Fruit fly (Drosophila melanogaster) whole organism, embryonic: ENCODE data around the gene CG33267.

ENCODE experiments used
- BtbVII ChIP-seq: fragments of 200-800 bp; sonication (Bioruptor generic); optimal IDR thresholded peaks from 3 replicates; lab custom pipeline; 2017; ENCODE audit warnings: missing biosample characterization, mild to moderate bottlenecking, missing genetic modification characterization
- CG10209 ChIP-seq: fragments of 200-800 bp; sonication (Bioruptor generic); optimal IDR thresholded peaks from 3 replicates; lab custom pipeline; 2017; ENCODE audit warnings: missing biosample characterization, mild to moderate bottlenecking, missing genetic modification characterization, missing genetic modification reagents
- CG10959 ChIP-seq: fragments of 200-800 bp; sonication (Bioruptor generic); IDR thresholded peaks from 2 replicates; pipeline ENCODE4 v1.3.6; 2022; ENCODE audit warnings: missing biosample characterization, missing genetic modification characterization
- CG11093 ChIP-seq: fragments of 200-800 bp; sonication (Bioruptor generic); IDR thresholded peaks from 3 replicates; pipeline ENCODE4 v1.3.6; 2022; ENCODE audit warnings: missing biosample characterization, missing genetic modification characterization
- CG31224 ChIP-seq: fragments of 200-800 bp; sonication (Bioruptor generic); IDR thresholded peaks from 2 replicates; pipeline ENCODE4 v1.3.6; 2022; ENCODE audit warnings: missing biosample characterization, missing genetic modification characterization
- CG34376 ChIP-seq: fragments of 200-800 bp; sonication (Bioruptor generic); optimal IDR thresholded peaks from 2 replicates; lab custom pipeline; 2018; ENCODE audit warnings: missing biosample characterization, mild to moderate bottlenecking, missing genetic modification characterization
- CG42726 ChIP-seq: fragments of 200-800 bp; sonication (Bioruptor generic); IDR thresholded peaks from 2 replicates; pipeline ENCODE4 v1.3.6; 2022; ENCODE audit warnings: missing biosample characterization, missing genetic modification characterization; ENCODE audit not compliant: partially characterized antibody
- CG5180 ChIP-seq: fragments of 200-800 bp; sonication (Bioruptor generic); optimal IDR thresholded peaks from 3 replicates; lab custom pipeline; 2017; ENCODE audit warnings: missing biosample characterization, missing genetic modification characterization, mild to moderate bottlenecking, moderate library complexity, missing genetic modification reagents
- CG5245 ChIP-seq: fragments of 200-800 bp; sonication (Bioruptor generic); optimal IDR thresholded peaks from 3 replicates; lab custom pipeline; 2016; ENCODE audit warnings: missing biosample characterization, missing genetic modification characterization
- CG7839 ChIP-seq: fragments of 200-800 bp; sonication (Bioruptor generic); optimal IDR thresholded peaks from 3 replicates; lab custom pipeline; 2018; ENCODE audit warnings: missing biosample characterization, mild to moderate bottlenecking, missing genetic modification characterization, moderate library complexity
- CG7987 ChIP-seq: fragments of 200-800 bp; sonication (Bioruptor generic); optimal IDR thresholded peaks from 2 replicates; lab custom pipeline; 2018; ENCODE audit warnings: missing biosample characterization, mild to moderate bottlenecking, missing genetic modification characterization, moderate library complexity
- CG9609 ChIP-seq: fragments of 200-800 bp; sonication (Bioruptor generic); optimal IDR thresholded peaks from 3 replicates; lab custom pipeline; 2016; ENCODE audit warnings: missing biosample characterization, missing genetic modification characterization
- CG9876 ChIP-seq: fragments of 200-800 bp; sonication (Bioruptor generic); optimal IDR thresholded peaks from 2 replicates; lab custom pipeline; 2016; ENCODE audit warnings: missing biosample characterization, missing genetic modification characterization
- Dfd ChIP-seq, 2 experiments: fragments of >200 bp; optimal IDR thresholded peaks; 2 replicates each; lab custom pipeline; 2017; ENCODE audit warnings: missing biosample characterization in 2 of 2, missing genetic modification characterization in 2 of 2
- Dp ChIP-seq: fragments of 200-800 bp; sonication (Bioruptor generic); optimal IDR thresholded peaks from 2 replicates; lab custom pipeline; 2018; ENCODE audit warnings: missing biosample characterization, mild to moderate bottlenecking, missing genetic modification characterization, moderate library complexity
- E2f2 ChIP-seq: fragments of 200-800 bp; sonication (Bioruptor generic); IDR thresholded peaks from 2 replicates; pipeline ENCODE4 v1.3.6; 2022; ENCODE audit warnings: missing biosample characterization, missing genetic modification characterization
- GATAe ChIP-seq: fragments of 200-800 bp; sonication (Bioruptor generic); conservative IDR thresholded peaks from 2 replicates; pipeline ENCODE4 v1.3.6; 2022; ENCODE audit warnings: missing biosample characterization, missing genetic modification characterization
- HLH3B ChIP-seq: fragments of 200-800 bp; sonication (Bioruptor generic); IDR thresholded peaks from 2 replicates; pipeline ENCODE4 v1.3.6; 2022; ENCODE audit warnings: missing biosample characterization, missing genetic modification characterization
- HmgD ChIP-seq: fragments of 200-800 bp; sonication (Bioruptor generic); optimal IDR thresholded peaks from 3 replicates; lab custom pipeline; 2016; ENCODE audit warnings: missing biosample characterization, missing genetic modification characterization
- Hr51 ChIP-seq, 2 experiments: fragments of 200-800 bp; sonication (Bioruptor generic); optimal IDR thresholded peaks; 2 replicates in 1 of 2; 3 replicates in 1 of 2; lab custom pipeline; 2016 to 2018; ENCODE audit warnings: missing biosample characterization in 2 of 2, missing genetic modification characterization in 2 of 2, mild to moderate bottlenecking in 1 of 2, moderate library complexity in 1 of 2
- Hr78 ChIP-seq, 2 experiments: fragments of 200-800 bp in 1 of 2; fragments of >200 bp in 1 of 2; sonication (Bioruptor generic) in 1 of 2; optimal IDR thresholded peaks; 2 replicates each; lab custom pipeline; 2017 to 2019; ENCODE audit warnings: missing biosample characterization in 2 of 2, missing genetic modification characterization in 2 of 2, mild to moderate bottlenecking in 1 of 2, moderate library complexity in 1 of 2
- MBD-R2 ChIP-seq: fragments of 200-800 bp; sonication (Bioruptor generic); IDR thresholded peaks from 2 replicates; pipeline ENCODE4 v1.3.6; 2022; ENCODE audit warnings: missing biosample characterization, missing genetic modification characterization
- Mad ChIP-seq: fragments of 200-800 bp; sonication (Bioruptor generic); optimal IDR thresholded peaks from 2 replicates; lab custom pipeline; 2016; ENCODE audit warnings: missing biosample characterization, missing genetic modification characterization
- Meics ChIP-seq: fragments of 200-800 bp; sonication (Bioruptor generic); optimal IDR thresholded peaks from 2 replicates; lab custom pipeline; 2017; ENCODE audit warnings: missing biosample characterization, mild to moderate bottlenecking, missing genetic modification characterization
- NK7.1 ChIP-seq: fragments of 200-800 bp; sonication (Bioruptor generic); optimal IDR thresholded peaks from 3 replicates; lab custom pipeline; 2016; ENCODE audit warnings: missing biosample characterization, missing genetic modification characterization
- Sox100B ChIP-seq: fragments of 200-800 bp; sonication (Bioruptor generic); optimal IDR thresholded peaks from 3 replicates; lab custom pipeline; 2018; ENCODE audit warnings: missing biosample characterization, mild to moderate bottlenecking, missing genetic modification characterization
- Trl ChIP-seq, 3 experiments: fragments of >200 bp in 2 of 3; fragments of 200-800 bp in 1 of 3; sonication (Bioruptor generic) in 1 of 3; optimal IDR thresholded peaks; 2 replicates in 1 of 3; 3 replicates in 2 of 3; lab custom pipeline; 2016 to 2017; ENCODE audit warnings: missing biosample characterization in 1 of 3, missing genetic modification characterization in 1 of 3
- Vsx1 ChIP-seq: fragments of 200-800 bp; sonication (Bioruptor generic); optimal IDR thresholded peaks from 2 replicates; lab custom pipeline; 2017; ENCODE audit warnings: missing biosample characterization, mild to moderate bottlenecking, missing genetic modification characterization, missing genetic modification reagents
- Xrp1 ChIP-seq: fragments of 200-800 bp; sonication (Bioruptor generic); IDR thresholded peaks from 2 replicates; pipeline ENCODE4 v1.3.6; 2022; ENCODE audit warnings: missing biosample characterization, missing genetic modification characterization
- al ChIP-seq: fragments of 200-800 bp; sonication (Bioruptor generic); IDR thresholded peaks from 2 replicates; pipeline ENCODE4 v1.3.6; 2022; ENCODE audit warnings: missing biosample characterization, missing genetic modification characterization
- ash1 ChIP-seq: fragments of 200-800 bp; sonication (Bioruptor generic); optimal IDR thresholded peaks from 2 replicates; lab custom pipeline; 2018; ENCODE audit warnings: missing biosample characterization, mild to moderate bottlenecking, missing genetic modification characterization
- br ChIP-seq: fragments of >200 bp; optimal IDR thresholded peaks from 2 replicates; lab custom pipeline; 2017
- cwo ChIP-seq: fragments of 200-800 bp; sonication (Bioruptor generic); optimal IDR thresholded peaks from 3 replicates; lab custom pipeline; 2017; ENCODE audit warnings: missing biosample characterization, missing genetic modification characterization, mild to moderate bottlenecking, moderate library complexity, missing genetic modification reagents
- da ChIP-seq: fragments of 200-800 bp; sonication (Bioruptor generic); optimal IDR thresholded peaks from 2 replicates; lab custom pipeline; 2016; ENCODE audit warnings: missing biosample characterization, missing genetic modification characterization
- dimm ChIP-seq: fragments of 200-800 bp; sonication (Bioruptor generic); IDR thresholded peaks from 2 replicates; pipeline ENCODE4 v1.3.6; 2022; ENCODE audit warnings: missing biosample characterization, missing genetic modification characterization
- disco-r ChIP-seq: fragments of 200-800 bp; sonication (Bioruptor generic); optimal IDR thresholded peaks from 2 replicates; lab custom pipeline; 2016; ENCODE audit warnings: missing biosample characterization, missing genetic modification characterization
- dm ChIP-seq: fragments of 200-800 bp; sonication (Bioruptor generic); optimal IDR thresholded peaks from 3 replicates; lab custom pipeline; 2016; ENCODE audit warnings: missing biosample characterization, missing genetic modification characterization
- dpn ChIP-seq, 2 experiments: fragments of 200-800 bp; sonication (Bioruptor generic); optimal IDR thresholded peaks; 3 replicates each; lab custom pipeline; 2016; ENCODE audit warnings: missing biosample characterization in 2 of 2, missing genetic modification characterization in 2 of 2
- en ChIP-seq: fragments of 200-800 bp; sonication (Bioruptor generic); optimal IDR thresholded peaks from 2 replicates; lab custom pipeline; 2016; ENCODE audit warnings: missing biosample characterization, missing genetic modification characterization
- gfzf ChIP-seq: fragments of 200-800 bp; sonication (Bioruptor generic); optimal IDR thresholded peaks from 2 replicates; lab custom pipeline; 2016; ENCODE audit warnings: missing biosample characterization, mild to moderate bottlenecking, missing genetic modification characterization, moderate library complexity
- hth ChIP-seq: fragments of >200 bp; optimal IDR thresholded peaks from 2 replicates; lab custom pipeline; 2017; ENCODE audit warnings: inconsistent platforms
- lov ChIP-seq, 2 experiments: fragments of 200-800 bp in 1 of 2; fragments of >200 bp in 1 of 2; sonication (Bioruptor generic) in 1 of 2; IDR thresholded peaks in 1 of 2; optimal IDR thresholded peaks in 1 of 2; 2 replicates in 1 of 2; 3 replicates in 1 of 2; pipeline versions ENCODE4 v1.3.6 to Lab custom; 2017 to 2022; ENCODE audit warnings: missing biosample characterization in 1 of 2, missing genetic modification characterization in 1 of 2
- p53 ChIP-seq: fragments of 200-800 bp; sonication (Bioruptor generic); optimal IDR thresholded peaks from 2 replicates; lab custom pipeline; 2016; ENCODE audit warnings: missing biosample characterization, missing genetic modification characterization
- sna ChIP-seq: fragments of 200-800 bp; sonication (Bioruptor generic); IDR thresholded peaks from 2 replicates; pipeline ENCODE4 v1.3.6; 2022; ENCODE audit warnings: missing biosample characterization, missing genetic modification characterization; ENCODE audit not compliant: partially characterized antibody
- so ChIP-seq: fragments of 200-800 bp; sonication (Bioruptor generic); IDR thresholded peaks from 3 replicates; pipeline ENCODE4 v1.3.6; 2022; ENCODE audit warnings: missing biosample characterization, missing genetic modification characterization
- tll ChIP-seq, 2 experiments: fragments of 200-800 bp in 1 of 2; fragments of >200 bp in 1 of 2; sonication (Bioruptor generic) in 1 of 2; optimal IDR thresholded peaks; 2 replicates each; lab custom pipeline; 2017 to 2019; ENCODE audit warnings: missing biosample characterization in 2 of 2, missing genetic modification characterization in 2 of 2, mild to moderate bottlenecking in 1 of 2, moderate library complexity in 1 of 2
- trem ChIP-seq: fragments of 200-800 bp; optimal IDR thresholded peaks from 3 replicates; lab custom pipeline; 2019; ENCODE audit warnings: missing biosample characterization, mild to moderate bottlenecking, missing genetic modification characterization, moderate library complexity

The CG33267 gene

DNA sequence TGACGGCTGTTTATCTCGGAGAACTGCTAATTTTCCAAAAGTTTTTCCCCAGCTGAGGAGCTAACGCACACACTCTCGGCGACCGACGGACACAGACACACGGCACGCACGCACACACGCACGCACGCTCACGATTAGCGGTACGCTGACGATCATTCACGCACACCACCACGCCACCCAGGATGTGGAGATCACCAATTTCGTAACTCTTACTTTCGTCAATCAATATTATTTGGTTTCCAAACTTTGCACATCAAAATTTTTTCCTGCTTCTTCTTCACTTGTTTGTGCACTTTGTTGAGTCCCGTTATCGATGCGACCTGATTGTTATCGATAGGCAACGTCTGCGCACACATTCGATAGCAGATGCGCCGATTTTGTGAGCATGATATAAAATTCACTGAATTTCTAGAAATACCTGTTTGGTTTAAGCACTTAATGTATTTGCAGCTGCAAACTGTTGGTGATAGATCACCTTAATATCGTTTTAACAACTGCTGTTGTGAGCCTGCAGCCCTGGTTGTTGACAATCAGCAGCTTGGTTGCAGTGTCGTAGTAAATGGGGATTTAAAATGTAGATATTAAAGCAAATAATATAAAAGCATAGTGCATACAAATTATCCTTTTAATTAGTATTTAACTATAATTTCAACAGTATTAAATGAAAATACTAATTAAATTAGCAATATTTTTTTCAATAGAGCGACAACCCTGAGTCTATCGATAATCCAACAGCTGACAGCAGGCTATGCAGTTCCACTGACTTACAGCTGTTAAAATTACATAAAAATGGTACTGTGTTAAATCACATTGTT, 2.1 kb upstream of the CG33267 start, which contains the start of the genes CG7394 and Mob2 (continued):
- peak; percentile 87 for TF ChIP-seq CG10209 (GFP tag; lab: Kevin White, UChicago)
- peak in 1 of 2 experiments; percentile 40 for TF ChIP-seq tll (GFP tag; optimal IDR thresholded peaks at IDR 0.05; lab: Kevin White, UChicago)
- TF ChIP-seq BtbVII (GFP tag; lab: Kevin White, UChicago) = peak; percentile 64
- TF ChIP-seq Hr51 (GFP tag; optimal IDR thresholded peaks at IDR 0.05; lab: Kevin White, UChicago) = peak; percentile 88 to 92
- TF ChIP-seq NK7.1 (GFP tag; lab: Kevin White, UChicago) = peak; percentile 39
- TF ChIP-seq trem = peak; percentile 79
- TF ChIP-seq hth = no peak
- TF ChIP-seq CG34376 (GFP tag; lab: Kevin White, UChicago) = peak; percentile 87
- peak; percentile 73 for TF ChIP-seq CG5180 (GFP tag; lab: Kevin White, UChicago)
- TF ChIP-seq CG7987 (GFP tag; lab: Kevin White, UChicago) = peak; percentile 75
- peak; percentile 79; the same call in 2 of the 3 replicates for TF ChIP-seq so
- peak; percentile 42 for TF ChIP-seq gfzf (GFP tag; lab: Kevin White, UChicago)
- peak; percentile 58 for TF ChIP-seq CG9876
- peak in 1 of 2 experiments; percentile 55 for TF ChIP-seq Trl (optimal IDR thresholded peaks at IDR 0.05; lab: Kevin White, UChicago)
- peak; percentile 82 for TF ChIP-seq Trl (GFP tag; optimal IDR thresholded peaks at IDR 0.05; lab: Kevin White, UChicago)
- peak; percentile 59 for TF ChIP-seq da (GFP tag; lab: Kevin White, UChicago)
- TF ChIP-seq cwo (GFP tag; lab: Kevin White, UChicago) = peak; percentile 78
- TF ChIP-seq sna (GFP tag; lab: Robert Waterston, UW) = peak; percentile 86
- peak; percentile 70 for TF ChIP-seq E2f2
- peak; percentile 20 for TF ChIP-seq p53 (GFP tag; lab: Kevin White, UChicago)
- peak; percentile 91 for TF ChIP-seq HLH3B (GFP tag; lab: Robert Waterston, UW)
- TF ChIP-seq CG7839 (tag; lab: Kevin White, UChicago) = peak; percentile 92
- peak; percentile 86; the same call in 2 of the 3 replicates for TF ChIP-seq CG11093
- peak; percentile 20 for TF ChIP-seq disco-r (GFP tag; lab: Kevin White, UChicago)
- no peak for TF ChIP-seq br
- TF ChIP-seq Vsx1 (GFP tag; lab: Kevin White, UChicago) = peak; percentile 59
- no peak for TF ChIP-seq en (GFP tag; lab: Kevin White, UChicago)
- TF ChIP-seq Dfd (GFP tag; optimal IDR thresholded peaks at IDR 0.05; lab: Kevin White, UChicago) = no peak
- TF ChIP-seq GATAe (GFP tag; lab: Robert Waterston, UW) = peak; percentile 64
- peak; percentile 65 for TF ChIP-seq CG10959 (GFP tag; lab: Robert Waterston, UW)
- peak; percentile 90 for TF ChIP-seq Meics
- TF ChIP-seq CG5245 (GFP tag; lab: Kevin White, UChicago) = peak; percentile 71
- peak; percentile 28 for TF ChIP-seq ash1
- TF ChIP-seq CG9609 (GFP tag; lab: Kevin White, UChicago) = peak; percentile 75
- TF ChIP-seq dimm (GFP tag; lab: Robert Waterston, UW) = peak; percentile 61
- peak; percentile 81 for TF ChIP-seq MBD-R2 (GFP tag; lab: Robert Waterston, UW)
- peak; percentile 67 for TF ChIP-seq dm (GFP tag; lab: Kevin White, UChicago)
- peak; percentile 93 for TF ChIP-seq Xrp1
- peak; percentile 79 for TF ChIP-seq Sox100B (GFP tag; lab: Kevin White, UChicago)
- no peak for TF ChIP-seq lov (optimal IDR thresholded peaks at IDR 0.05; lab: Kevin White, UChicago)
- TF ChIP-seq lov (GFP tag; IDR thresholded peaks at IDR 0.05; lab: Robert Waterston, UW) = peak; percentile 79; the same call in 1 of the 3 replicates
- peak; percentile 86 for TF ChIP-seq al (GFP tag; lab: Robert Waterston, UW)
- TF ChIP-seq dpn (GFP tag; optimal IDR thresholded peaks at IDR 0.05; lab: Kevin White, UChicago) = peak; percentile 84 to 93
- peak; percentile 12 for TF ChIP-seq HmgD (GFP tag; lab: Kevin White, UChicago)
- TF ChIP-seq Dp (GFP tag; lab: Kevin White, UChicago) = peak; percentile 25
- TF ChIP-seq Mad (GFP tag; lab: Kevin White, UChicago) = peak; percentile 84
- peak in 1 of 2 experiments; percentile 40 for TF ChIP-seq Hr78 (GFP tag; optimal IDR thresholded peaks at IDR 0.05; lab: Kevin White, UChicago)
- peak; percentile 84 for TF ChIP-seq CG31224 (GFP tag; lab: Robert Waterston, UW)
- TF ChIP-seq CG42726 = no peak; the same call in 1 of the 2 replicates
